Worm (Caenorhabditis elegans) whole organism, mixed stage, embryonic: ENCODE data around the gene smc-5.

Experiments
- bed-3 ChIP-seq: fragments of 200-800 bp; sonication (Bioruptor generic); optimal IDR thresholded peaks from 3 replicates; lab custom pipeline; 2018; ENCODE audit warnings: mild to moderate bottlenecking, missing genetic modification characterization, moderate library complexity, missing compliant biosample characterization
- blmp-1 ChIP-seq: fragments of 150-350 bp; optimal IDR thresholded peaks from 2 replicates; lab custom pipeline; 2014; ENCODE audit warnings: missing biosample characterization, missing genetic modification characterization
- ceh-39 ChIP-seq: fragments of 150-350 bp; optimal IDR thresholded peaks from 2 replicates; lab custom pipeline; 2014; ENCODE audit warnings: missing biosample characterization, missing genetic modification characterization
- ceh-43 ChIP-seq: fragments of 200-800 bp; sonication (Bioruptor generic); optimal IDR thresholded peaks from 2 replicates; lab custom pipeline; 2018; ENCODE audit warnings: mild to moderate bottlenecking, missing genetic modification characterization, moderate library complexity, missing compliant biosample characterization
- ceh-83 ChIP-seq: fragments of 200-800 bp; sonication (Bioruptor generic); optimal IDR thresholded peaks from 2 replicates; lab custom pipeline; 2018; ENCODE audit warnings: mild to moderate bottlenecking, missing genetic modification characterization, missing compliant biosample characterization
- ces-1 ChIP-seq: fragments of 150-350 bp; optimal IDR thresholded peaks from 2 replicates; lab custom pipeline; 2014; ENCODE audit warnings: missing biosample characterization, missing genetic modification reagents, missing genetic modification characterization
- cnd-1 ChIP-seq: fragments of 200-800 bp; sonication (Bioruptor generic); optimal IDR thresholded peaks from 2 replicates; lab custom pipeline; 2018; ENCODE audit warnings: mild to moderate bottlenecking, missing genetic modification characterization, missing compliant biosample characterization
- drap-1 ChIP-seq: fragments of 200-800 bp; sonication (Bioruptor generic); optimal IDR thresholded peaks from 3 replicates; lab custom pipeline; 2018; ENCODE audit warnings: mild to moderate bottlenecking, missing genetic modification characterization, missing compliant biosample characterization
- elt-1 ChIP-seq: sonication (generic microtip); optimal IDR thresholded peaks from 2 replicates; lab custom pipeline; 2017; ENCODE audit warnings: missing genetic modification characterization, mild to moderate bottlenecking, missing compliant biosample characterization, antibody characterized with exemption, moderate library complexity, borderline replicate concordance; ENCODE audit not compliant: insufficient read depth
- elt-3 ChIP-seq: fragments of 150-350 bp; optimal IDR thresholded peaks from 2 replicates; lab custom pipeline; 2014; ENCODE audit warnings: missing biosample characterization, missing genetic modification characterization
- flh-1 ChIP-seq: fragments of 200-800 bp; sonication (Bioruptor generic); optimal IDR thresholded peaks from 2 replicates; lab custom pipeline; 2018; ENCODE audit warnings: mild to moderate bottlenecking, missing genetic modification characterization, moderate library complexity, missing compliant biosample characterization
- ham-2 ChIP-seq: fragments of 200-800 bp; sonication (Bioruptor generic); optimal IDR thresholded peaks from 2 replicates; lab custom pipeline; 2018; ENCODE audit warnings: mild to moderate bottlenecking, missing genetic modification characterization, missing compliant biosample characterization
- hlh-1 ChIP-seq: fragments of 150-350 bp; optimal IDR thresholded peaks from 2 replicates; lab custom pipeline; 2014; ENCODE audit warnings: missing biosample characterization, missing genetic modification reagents, missing genetic modification characterization
- lin-13 ChIP-seq: fragments of 150-350 bp; optimal IDR thresholded peaks from 2 replicates; lab custom pipeline; 2014; ENCODE audit warnings: missing biosample characterization, missing genetic modification characterization
- lin-32 ChIP-seq: fragments of 200-800 bp; sonication (Bioruptor generic); optimal IDR thresholded peaks from 2 replicates; lab custom pipeline; 2018; ENCODE audit warnings: mild to moderate bottlenecking, missing genetic modification characterization, missing compliant biosample characterization
- lsy-2 ChIP-seq: fragments of 150-350 bp; optimal IDR thresholded peaks from 2 replicates; lab custom pipeline; 2014; ENCODE audit warnings: missing biosample characterization, missing genetic modification characterization
- mab-5 ChIP-seq: fragments of 150-350 bp; optimal IDR thresholded peaks from 2 replicates; lab custom pipeline; 2014; ENCODE audit warnings: missing biosample characterization, missing genetic modification characterization
- mep-1 ChIP-seq: fragments of 150-350 bp; optimal IDR thresholded peaks from 2 replicates; lab custom pipeline; 2017; ENCODE audit warnings: missing biosample characterization, missing genetic modification reagents, missing genetic modification characterization, inconsistent platforms
- mls-2 ChIP-seq: sonication (generic microtip); optimal IDR thresholded peaks from 2 replicates; lab custom pipeline; 2016; ENCODE audit warnings: mild to moderate bottlenecking, missing genetic modification characterization, moderate library complexity, missing compliant biosample characterization
- nhr-2 ChIP-seq: fragments of 150-350 bp; optimal IDR thresholded peaks from 2 replicates; lab custom pipeline; 2014; ENCODE audit warnings: missing biosample characterization, missing genetic modification characterization
- nhr-237 ChIP-seq: fragments of 150-350 bp; optimal IDR thresholded peaks from 2 replicates; lab custom pipeline; 2014; ENCODE audit warnings: missing biosample characterization, missing genetic modification characterization
- nhr-28 ChIP-seq: fragments of 150-350 bp; optimal IDR thresholded peaks from 2 replicates; lab custom pipeline; 2014; ENCODE audit warnings: missing biosample characterization, missing genetic modification characterization
- nhr-76 ChIP-seq: sonication (generic microtip); optimal IDR thresholded peaks from 2 replicates; lab custom pipeline; 2017; ENCODE audit warnings: missing biosample characterization, missing genetic modification characterization
- sem-2 ChIP-seq: fragments of 200-800 bp; sonication (Bioruptor generic); optimal IDR thresholded peaks from 2 replicates; lab custom pipeline; 2018; ENCODE audit warnings: mild to moderate bottlenecking, missing genetic modification characterization, missing compliant biosample characterization
- snpc-4 ChIP-seq: fragments of 150-350 bp; optimal IDR thresholded peaks from 2 replicates; lab custom pipeline; 2014; ENCODE audit warnings: missing biosample characterization, missing genetic modification characterization
- unc-120 ChIP-seq: sonication (generic microtip); optimal IDR thresholded peaks from 2 replicates; lab custom pipeline; 2017; ENCODE audit warnings: missing genetic modification characterization, missing compliant biosample characterization; ENCODE audit not compliant: poor library complexity, severe bottlenecking
- unc-39 ChIP-seq: fragments of 150-350 bp; optimal IDR thresholded peaks from 2 replicates; lab custom pipeline; 2014; ENCODE audit warnings: missing biosample characterization, missing genetic modification characterization
- unc-62 ChIP-seq: fragments of 150-350 bp; optimal IDR thresholded peaks from 2 replicates; lab custom pipeline; 2014; ENCODE audit warnings: missing biosample characterization, missing genetic modification reagents, missing genetic modification characterization
- zip-8 ChIP-seq: fragments of 150-350 bp; optimal IDR thresholded peaks from 2 replicates; lab custom pipeline; 2014; ENCODE audit warnings: missing biosample characterization, missing genetic modification characterization
- ztf-11 ChIP-seq: fragments of 150-350 bp; optimal IDR thresholded peaks from 2 replicates; lab custom pipeline; 2014; ENCODE audit warnings: missing biosample characterization, missing genetic modification characterization

smc-5 gene

ce11 chrII:5066967-5067366 is 5.0 kb downstream of the smc-5 start:
- TF ChIP-seq ceh-83 (GFP tag; lab: Kevin White, UChicago) (no peak), snpc-4 (tag; lab: Kevin White, UChicago) (no peak), flh-1 (no peak), sem-2 (no peak), blmp-1 (tag; lab: Kevin White, UChicago) (no peak), elt-3 (tag; lab: Kevin White, UChicago) (no peak), ceh-39 (no peak)
- TF ChIP-seq, all 35 proteins: peak for 0

ce11 chrII:5067927-5068326 is 6.0 kb downstream of the smc-5 start, which contains the start of gene C27A2.8:
Gene C27A2.8, minus strand, starts transcription at chrII:5068043.
- TF ChIP-seq mab-5 (tag; lab: Kevin White, UChicago) (no peak), nhr-2 (tag; lab: Kevin White, UChicago) (no peak), unc-120 (tag; lab: Kevin White, UChicago) (no peak)

ce11 chrII:5069525-5069924 is 7.6 kb downstream of the smc-5 start, which contains the start of gene idpb-2:
Gene idpb-2, minus strand, starts transcription at chrII:5069625.
- TF ChIP-seq ztf-11 (tag; lab: Kevin White, UChicago), result no peak
- no peak for TF ChIP-seq ham-2 (GFP tag; lab: Kevin White, UChicago)
- TF ChIP-seq lsy-2, result no peak
- no peak for TF ChIP-seq elt-1 (tag; lab: Kevin White, UChicago)
- no peak for TF ChIP-seq ceh-43 (GFP tag; lab: Kevin White, UChicago)
- TF ChIP-seq cnd-1 (tag; lab: Kevin White, UChicago), result no peak
- no peak for TF ChIP-seq unc-62 (GFP tag; lab: Kevin White, UChicago)
- no peak for TF ChIP-seq unc-120 (tag; lab: Kevin White, UChicago)
- no peak for TF ChIP-seq ces-1
- TF ChIP-seq nhr-237 (tag; lab: Kevin White, UChicago), result no peak
- no peak for TF ChIP-seq nhr-28 (tag; lab: Kevin White, UChicago)
- TF ChIP-seq unc-39 (tag; lab: Kevin White, UChicago), result no peak
- no peak for TF ChIP-seq flh-1
- TF ChIP-seq nhr-76 (tag; lab: Kevin White, UChicago), result no peak
- TF ChIP-seq zip-8 (tag; lab: Kevin White, UChicago), result no peak

ce11 chrII:5071265-5071664 is 9.3 kb downstream of the smc-5 start, which contains the start of gene C27A2.7:
Gene C27A2.7, minus strand, starts transcription at chrII:5071365.
- no peak for TF ChIP-seq ham-2 (GFP tag; lab: Kevin White, UChicago)

- TF ChIP-seq lin-13, result peak; percentile 44
- TF ChIP-seq sem-2, result no peak
- TF ChIP-seq hlh-1 (tag; lab: Kevin White, UChicago), result peak; percentile 13
- TF ChIP-seq ces-1, result peak; percentile 94
- TF ChIP-seq mls-2 (tag; lab: Kevin White, UChicago), result no peak
- peak; percentile 86 for TF ChIP-seq unc-62 (GFP tag; lab: Kevin White, UChicago)
- TF ChIP-seq bed-3, result no peak
- peak; percentile 70 for TF ChIP-seq nhr-2 (tag; lab: Kevin White, UChicago)
- TF ChIP-seq lsy-2, result peak; percentile 20
- TF ChIP-seq ceh-39, result peak; percentile 82
- peak; percentile 10 for TF ChIP-seq unc-120 (tag; lab: Kevin White, UChicago)
- peak; percentile 64 for TF ChIP-seq mep-1 (tag; lab: Kevin White, UChicago)
- TF ChIP-seq, all 35 proteins: peak for 9
These were observed 19.4 kb downstream of the smc-5 start, which contains the start of gene dsh-2 for ce11 chrII:5081124-5081913. Gene dsh-2, minus strand, starts transcription at chrII:5081174.

- TF ChIP-seq nhr-76 (tag; lab: Kevin White, UChicago), result no peak
- no peak for TF ChIP-seq nhr-2 (tag; lab: Kevin White, UChicago)
- no peak for TF ChIP-seq unc-39 (tag; lab: Kevin White, UChicago)
- TF ChIP-seq ztf-11 (tag; lab: Kevin White, UChicago), result no peak
- no peak for TF ChIP-seq flh-1
- TF ChIP-seq drap-1 (GFP tag; lab: Kevin White, UChicago), result no peak
- no peak for TF ChIP-seq elt-3 (tag; lab: Kevin White, UChicago)
- no peak for TF ChIP-seq ceh-43 (GFP tag; lab: Kevin White, UChicago)
- no peak for TF ChIP-seq zip-8 (tag; lab: Kevin White, UChicago)
- TF ChIP-seq sem-2, result no peak
- TF ChIP-seq nhr-28 (tag; lab: Kevin White, UChicago), result no peak
- no peak for TF ChIP-seq snpc-4 (tag; lab: Kevin White, UChicago)
- no peak for TF ChIP-seq lin-32 (GFP tag; lab: Kevin White, UChicago)
- no peak for TF ChIP-seq elt-1 (tag; lab: Kevin White, UChicago)
- no peak for TF ChIP-seq hlh-1 (tag; lab: Kevin White, UChicago)
- TF ChIP-seq ceh-39, result no peak
These were observed 21.4 kb downstream of the smc-5 start, which contains the start of gene C04G6.4 for ce11 chrII:5083341-5083740. Gene C04G6.4, minus strand, starts transcription at chrII:5083441.
